Worm (Caenorhabditis elegans) whole organism, L4 larva: ENCODE data around the gene B0252.8.

Source experiments
- F10B5.3 ChIP-seq: sonication (generic microtip); optimal IDR thresholded peaks from 2 replicates; lab custom pipeline; 2016; ENCODE audit warnings: mild to moderate bottlenecking, missing genetic modification characterization, missing compliant biosample characterization
- F26F4.8 ChIP-seq: fragments of 200-800 bp; sonication (Bioruptor generic); conservative IDR thresholded peaks from 2 replicates; pipeline ENCODE4 v1.3.6; 2022; ENCODE audit warnings: missing genetic modification characterization, missing compliant biosample characterization
- F44E2.7 ChIP-seq: fragments of 200-800 bp; sonication (Bioruptor generic); IDR thresholded peaks from 2 replicates; pipeline ENCODE4 v2.1.2; 2022; ENCODE audit warnings: missing genetic modification characterization, missing compliant biosample characterization
- R02D3.7 ChIP-seq: fragments of 150-350 bp; sonication (generic microtip); optimal IDR thresholded peaks from 3 replicates; lab custom pipeline; 2014; ENCODE audit warnings: missing biosample characterization, missing genetic modification characterization
- Y5F2A.4 ChIP-seq: fragments of 200-800 bp; sonication (Bioruptor generic); optimal IDR thresholded peaks from 2 replicates; lab custom pipeline; 2018; ENCODE audit warnings: mild to moderate bottlenecking, missing genetic modification characterization, missing compliant biosample characterization
- ZK337.2 ChIP-seq: fragments of 200-800 bp; sonication (Bioruptor generic); IDR thresholded peaks from 2 replicates; pipeline ENCODE4 v1.3.6; 2022; ENCODE audit warnings: missing genetic modification reagents, missing genetic modification characterization, missing compliant biosample characterization
- ZK546.5 ChIP-seq, 2 experiments: sonication (generic microtip); optimal IDR thresholded peaks; 2 replicates each; lab custom pipeline; 2017; ENCODE audit warnings: missing biosample characterization in 2 of 2, missing genetic modification characterization in 2 of 2
- aha-1 ChIP-seq: fragments of 150-350 bp; peaks from one replicate; lab custom pipeline; 2014; ENCODE audit warnings: missing biosample characterization, missing genetic modification characterization
- ama-1 ChIP-seq: fragments of 150-350 bp; optimal IDR thresholded peaks from 2 replicates; lab custom pipeline; 2014; ENCODE audit warnings: inconsistent platforms, mixed read lengths
- ceh-20 ChIP-seq: fragments of 200-800 bp; sonication (Bioruptor generic); IDR thresholded peaks from 2 replicates; pipeline ENCODE4 v1.3.6; 2022; ENCODE audit warnings: missing genetic modification reagents, missing genetic modification characterization, missing compliant biosample characterization
- daf-12 ChIP-seq: fragments of 150-350 bp; optimal IDR thresholded peaks from 2 replicates; lab custom pipeline; 2014; ENCODE audit warnings: missing biosample characterization, missing genetic modification reagents, missing genetic modification characterization
- daf-8 ChIP-seq: fragments of 200-800 bp; sonication (Bioruptor generic); IDR thresholded peaks from 2 replicates; pipeline ENCODE4 v1.3.6; 2022; ENCODE audit warnings: missing genetic modification characterization, missing compliant biosample characterization
- dmd-6 ChIP-seq: fragments of 200-800 bp; sonication (Bioruptor generic); IDR thresholded peaks from 2 replicates; pipeline ENCODE4 v1.3.6; 2022; ENCODE audit warnings: missing genetic modification reagents, missing genetic modification characterization, missing compliant biosample characterization
- dmd-8 ChIP-seq: fragments of 200-800 bp; sonication (Bioruptor generic); IDR thresholded peaks from 2 replicates; pipeline ENCODE4 v1.3.6; 2022; ENCODE audit warnings: missing genetic modification characterization, missing compliant biosample characterization
- dve-1 ChIP-seq: sonication (generic microtip); optimal IDR thresholded peaks from 2 replicates; lab custom pipeline; 2017; ENCODE audit warnings: antibody characterized with exemption, mild to moderate bottlenecking, missing genetic modification characterization, missing compliant biosample characterization; ENCODE audit not compliant: insufficient read depth
- egl-43 ChIP-seq: fragments of 200-800 bp; sonication (Bioruptor generic); IDR thresholded peaks from 2 replicates; pipeline ENCODE4 v1.3.6; 2022; ENCODE audit warnings: missing genetic modification reagents, missing genetic modification characterization, missing compliant biosample characterization
- hif-1 ChIP-seq, 2 experiments: sonication (generic microtip); optimal IDR thresholded peaks; 2 replicates each; lab custom pipeline; 2016 to 2017; ENCODE audit warnings: missing compliant biosample characterization in 2 of 2, missing genetic modification characterization in 2 of 2, missing genetic modification reagents in 2 of 2, missing genotype in 2 of 2, mild to moderate bottlenecking in 1 of 2
- hlh-30 ChIP-seq: sonication (generic microtip); optimal IDR thresholded peaks from 2 replicates; lab custom pipeline; 2017; ENCODE audit warnings: antibody characterized with exemption, mild to moderate bottlenecking, missing genetic modification characterization, missing compliant biosample characterization; ENCODE audit not compliant: insufficient read depth
- lin-29 ChIP-seq: fragments of 200-800 bp; sonication (Bioruptor generic); IDR thresholded peaks from 2 replicates; pipeline ENCODE4 v1.3.6; 2022; ENCODE audit warnings: missing genetic modification reagents, missing genetic modification characterization, missing compliant biosample characterization
- lin-39 ChIP-seq: fragments of 150-350 bp; optimal IDR thresholded peaks from 2 replicates; lab custom pipeline; 2014; ENCODE audit warnings: missing biosample characterization, missing genetic modification reagents, missing genetic modification characterization
- lsy-2 ChIP-seq, 2 experiments: fragments of 150-350 bp in 1 of 2; sonication (generic microtip) in 1 of 2; optimal IDR thresholded peaks; 2 replicates each; lab custom pipeline; 2014 to 2017; ENCODE audit warnings: missing biosample characterization in 2 of 2, missing genetic modification characterization in 2 of 2
- madf-5 ChIP-seq, 2 experiments: fragments of 200-800 bp; sonication (Bioruptor generic); IDR thresholded peaks; 2 replicates each; pipeline ENCODE4 v1.3.6; 2022; ENCODE audit warnings: missing compliant biosample characterization in 2 of 2, missing genetic modification characterization in 2 of 2
- mdt-29 ChIP-seq: fragments of 200-800 bp; sonication (Bioruptor generic); IDR thresholded peaks from 2 replicates; pipeline ENCODE4 v1.3.6; 2022; ENCODE audit warnings: missing genetic modification reagents, missing genetic modification characterization, missing compliant biosample characterization
- mxl-3 ChIP-seq: fragments of 200-800 bp; sonication (Bioruptor generic); optimal IDR thresholded peaks from 2 replicates; lab custom pipeline; 2018; ENCODE audit warnings: mild to moderate bottlenecking, missing genetic modification characterization, missing compliant biosample characterization
- nhr-10 ChIP-seq: fragments of 150-350 bp; optimal IDR thresholded peaks from 2 replicates; lab custom pipeline; 2014; ENCODE audit warnings: missing biosample characterization, missing genetic modification characterization
- nhr-25 ChIP-seq: sonication (generic microtip); optimal IDR thresholded peaks from 2 replicates; lab custom pipeline; 2017; ENCODE audit warnings: missing genetic modification characterization, mild to moderate bottlenecking, missing compliant biosample characterization, antibody characterized with exemption, moderate library complexity, borderline replicate concordance; ENCODE audit not compliant: insufficient read depth
- nhr-28 ChIP-seq: fragments of 150-350 bp; optimal IDR thresholded peaks from 2 replicates; lab custom pipeline; 2014; ENCODE audit warnings: missing biosample characterization, missing genetic modification characterization
- nhr-76 ChIP-seq: fragments of 150-350 bp; optimal IDR thresholded peaks from 2 replicates; lab custom pipeline; 2014; ENCODE audit warnings: missing biosample characterization, missing genetic modification characterization
- nhr-77 ChIP-seq: fragments of 150-350 bp; optimal IDR thresholded peaks from 2 replicates; lab custom pipeline; 2014; ENCODE audit warnings: missing biosample characterization, missing genetic modification characterization
- pqm-1 ChIP-seq: sonication (generic microtip); optimal IDR thresholded peaks from 2 replicates; lab custom pipeline; 2017; ENCODE audit warnings: missing biosample characterization, missing genetic modification characterization
- saeg-2 ChIP-seq: fragments of 200-800 bp; sonication (Bioruptor generic); IDR thresholded peaks from 2 replicates; pipeline ENCODE4 v1.3.6; 2022; ENCODE audit warnings: missing genetic modification reagents, missing genetic modification characterization, missing compliant biosample characterization
- skn-1 ChIP-seq: fragments of 150-350 bp; optimal IDR thresholded peaks from 2 replicates; lab custom pipeline; 2014; ENCODE audit warnings: missing biosample characterization, missing genetic modification characterization
- spr-1 ChIP-seq: sonication (generic microtip); optimal IDR thresholded peaks from 2 replicates; lab custom pipeline; 2016; ENCODE audit warnings: mild to moderate bottlenecking, missing genetic modification characterization, missing compliant biosample characterization
- tag-97 ChIP-seq: fragments of 200-800 bp; sonication (Bioruptor generic); IDR thresholded peaks from 2 replicates; pipeline ENCODE4 v1.3.6; 2022; ENCODE audit warnings: missing genetic modification characterization, missing compliant biosample characterization
- unc-130 ChIP-seq: sonication (generic microtip); optimal IDR thresholded peaks from 2 replicates; lab custom pipeline; 2016; ENCODE audit warnings: missing genetic modification reagents, missing genetic modification characterization, missing compliant biosample characterization
- unc-39 ChIP-seq: sonication (generic microtip); optimal IDR thresholded peaks from 2 replicates; lab custom pipeline; 2017; ENCODE audit warnings: missing biosample characterization, missing genetic modification characterization
- unc-62 ChIP-seq, 3 experiments: fragments of 150-350 bp in 1 of 3; sonication (generic microtip); optimal IDR thresholded peaks in 2 of 3; peaks in 1 of 3; 1 replicate in 1 of 3; 2 replicates in 2 of 3; lab custom pipeline; 2014 to 2017; ENCODE audit warnings: missing biosample characterization in 3 of 3, missing genetic modification characterization in 3 of 3, missing genetic modification reagents in 3 of 3, missing genotype in 1 of 3
- zag-1 ChIP-seq: fragments of 150-350 bp; optimal IDR thresholded peaks from 2 replicates; lab custom pipeline; 2014; ENCODE audit warnings: missing biosample characterization, missing genetic modification characterization
- zfp-2 ChIP-seq: sonication (generic microtip); optimal IDR thresholded peaks from 2 replicates; lab custom pipeline; 2016; ENCODE audit warnings: mild to moderate bottlenecking, missing genetic modification characterization, missing compliant biosample characterization
- zfp-3 ChIP-seq: fragments of 200-800 bp; sonication (Bioruptor generic); conservative IDR thresholded peaks from 2 replicates; pipeline ENCODE4 v1.3.6; 2022; ENCODE audit warnings: missing genetic modification reagents, missing genetic modification characterization, missing compliant biosample characterization
- ztf-7 ChIP-seq: fragments of 150-350 bp; optimal IDR thresholded peaks from 2 replicates; lab custom pipeline; 2014; ENCODE audit warnings: missing biosample characterization, missing genetic modification characterization

The B0252.8 gene

ce11 chrII:6898017-6898779, 17.8 kb upstream of the B0252.8 start, which contains the start of gene hrpl-1 (continued):
- TF ChIP-seq R02D3.7 (no peak), zfp-2 (no peak), dmd-8 (GFP tag; lab: Robert Waterston, UW) (0 out of 2 replicates have a peak, but pooled peaks have one; percentile 42), hlh-30 (tag; lab: Kevin White, UChicago) (peak; percentile 54), nhr-28 (tag; lab: Kevin White, UChicago) (peak; percentile 0), dve-1 (tag; lab: Kevin White, UChicago) (peak; percentile 33), lin-29 (GFP tag; lab: Robert Waterston, UW) (no peak), skn-1 (tag; lab: Kevin White, UChicago) (no peak), mxl-3 (no peak), ZK337.2 (GFP tag; lab: Robert Waterston, UW) (no peak), ama-1 (lab: Kevin White, UChicago) (no peak), Y5F2A.4 (GFP tag; lab: Kevin White, UChicago) (no peak), ztf-7 (tag; lab: Kevin White, UChicago) (no peak), pqm-1 (tag; lab: Kevin White, UChicago) (no peak), F44E2.7 (GFP tag; lab: Robert Waterston, UW) (no peak), daf-8 (GFP tag; lab: Robert Waterston, UW) (no peak), unc-39 (tag; lab: Kevin White, UChicago) (no peak), lin-39 (tag; lab: Kevin White, UChicago) (no peak), zag-1 (no peak), daf-12 (no peak), F10B5.3 (tag; lab: Kevin White, UChicago) (no peak), nhr-77 (no peak), F26F4.8 (no peak), tag-97 (GFP tag; lab: Robert Waterston, UW) (no peak), nhr-10 (tag; lab: Kevin White, UChicago) (no peak), egl-43 (peak; percentile 71), zfp-3 (GFP tag; lab: Robert Waterston, UW) (no peak), dmd-6 (GFP tag; lab: Robert Waterston, UW) (peak; percentile 30; the same call in 1 of the 2 replicates), hif-1 (tag; optimal IDR thresholded peaks at IDR 0.05; lab: Kevin White, UChicago) (no peak), nhr-25 (tag; lab: Kevin White, UChicago) (no peak), mdt-29 (no peak), spr-1 (tag; lab: Kevin White, UChicago) (no peak), nhr-76 (tag; lab: Kevin White, UChicago) (no peak), madf-5 (GFP tag; IDR thresholded peaks at IDR 0.05; lab: Robert Waterston, UW) (no peak), ZK546.5 (tag; optimal IDR thresholded peaks at IDR 0.05; lab: Kevin White, UChicago) (no peak), aha-1 (tag; lab: Kevin White, UChicago) (peak; percentile 41), saeg-2 (GFP tag; lab: Robert Waterston, UW) (no peak), ceh-20 (GFP tag; lab: Robert Waterston, UW) (peak; percentile 11; the same call in 1 of the 2 replicates), lsy-2 (tag; optimal IDR thresholded peaks at IDR 0.05; lab: Kevin White, UChicago) (no peak), unc-130 (GFP tag; lab: Kevin White, UChicago) (no peak)

- TF ChIP-seq unc-62 (GFP tag; optimal IDR thresholded peaks at IDR 0.05 in 1 of 2; lab: Kevin White, UChicago): peak in 1 of 2 experiments; percentile 84
- no peak for TF ChIP-seq unc-62 (tag; optimal IDR thresholded peaks at IDR 0.05; lab: Kevin White, UChicago)
- TF ChIP-seq aha-1 (tag; lab: Kevin White, UChicago): peak; percentile 82
- TF ChIP-seq R02D3.7: no peak
- no peak for TF ChIP-seq nhr-76 (tag; lab: Kevin White, UChicago)
Observed at ce11 chrII:6900708-6901107, 15.3 kb upstream of the B0252.8 start.
